Worm (Caenorhabditis elegans) whole organism, L1 larva: ENCODE data around the gene sru-4.

ENCODE experiments used
- C16A3.4 ChIP-seq: fragments of 150-350 bp; optimal IDR thresholded peaks from 2 replicates; lab custom pipeline; 2014; ENCODE audit warnings: missing biosample characterization, missing genetic modification characterization
- alr-1 ChIP-seq: fragments of 200-800 bp; sonication (Bioruptor generic); optimal IDR thresholded peaks from 2 replicates; lab custom pipeline; 2018; ENCODE audit warnings: borderline replicate concordance, mild to moderate bottlenecking, missing genetic modification characterization, missing compliant biosample characterization
- aly-2 ChIP-seq: fragments of 150-350 bp; optimal IDR thresholded peaks from 2 replicates; lab custom pipeline; 2014; ENCODE audit warnings: missing biosample characterization, missing genetic modification characterization
- blmp-1 ChIP-seq: fragments of 150-350 bp; optimal IDR thresholded peaks from 2 replicates; lab custom pipeline; 2014; ENCODE audit warnings: missing biosample characterization, missing genetic modification characterization
- ceh-8 ChIP-seq: fragments of 200-800 bp; sonication (Bioruptor generic); optimal IDR thresholded peaks from 2 replicates; lab custom pipeline; 2018; ENCODE audit warnings: mild to moderate bottlenecking, missing genetic modification characterization, moderate library complexity, missing compliant biosample characterization
- ceh-88 ChIP-seq: fragments of 200-800 bp; sonication (Bioruptor generic); IDR thresholded peaks from 2 replicates; pipeline ENCODE4 v1.3.6; 2022; ENCODE audit warnings: missing genetic modification characterization, missing compliant biosample characterization
- ceh-90 ChIP-seq: sonication (generic microtip); optimal IDR thresholded peaks from 2 replicates; lab custom pipeline; 2016; ENCODE audit warnings: missing genetic modification characterization, missing compliant biosample characterization
- ces-1 ChIP-seq: fragments of 150-350 bp; optimal IDR thresholded peaks from 2 replicates; lab custom pipeline; 2014; ENCODE audit warnings: missing biosample characterization, missing genetic modification reagents, missing genetic modification characterization
- dpl-1 ChIP-seq, 3 experiments: fragments of 150-350 bp in 2 of 3; sonication (generic microtip) in 1 of 3; optimal IDR thresholded peaks; 2 replicates each; lab custom pipeline; 2014 to 2017; ENCODE audit warnings: missing biosample characterization in 3 of 3, missing genetic modification characterization in 3 of 3, missing genetic modification reagents in 3 of 3
- dsc-1 ChIP-seq: sonication (generic microtip); optimal IDR thresholded peaks from 2 replicates; lab custom pipeline; 2016; ENCODE audit warnings: mild to moderate bottlenecking, missing genetic modification characterization, missing compliant biosample characterization
- efl-1 ChIP-seq, 4 experiments: fragments of 150-350 bp; optimal IDR thresholded peaks in 3 of 4; peaks in 1 of 4; 1 replicate in 1 of 4; 2 replicates in 3 of 4; lab custom pipeline; 2014; ENCODE audit warnings: missing biosample characterization in 2 of 4, missing genetic modification characterization in 2 of 4, missing genetic modification reagents in 2 of 4
- efl-3 ChIP-seq: fragments of 200-800 bp; sonication (Bioruptor generic); optimal IDR thresholded peaks from 2 replicates; lab custom pipeline; 2018; ENCODE audit warnings: mild to moderate bottlenecking, missing genetic modification characterization, missing compliant biosample characterization
- egl-13 ChIP-seq: sonication (generic microtip); optimal IDR thresholded peaks from 2 replicates; lab custom pipeline; 2016; ENCODE audit warnings: missing genotype, missing genetic modification reagents, missing genetic modification characterization, missing compliant biosample characterization
- elt-2 ChIP-seq: sonication (generic microtip); optimal IDR thresholded peaks from 2 replicates; lab custom pipeline; 2016; ENCODE audit warnings: missing genetic modification characterization, mild to moderate bottlenecking, inconsistent platforms, missing compliant biosample characterization, missing genetic modification reagents
- elt-3 ChIP-seq, 6 experiments: fragments of 150-350 bp in 1 of 6; sonication (generic microtip); optimal IDR thresholded peaks; 2 replicates each; lab custom pipeline; 2017 to 2018; ENCODE audit warnings: missing biosample characterization in 6 of 6, missing genetic modification characterization in 6 of 6, inconsistent platforms in 1 of 6
- fkh-10 ChIP-seq: sonication (generic microtip); optimal IDR thresholded peaks from 2 replicates; lab custom pipeline; 2017; ENCODE audit warnings: missing biosample characterization, missing genetic modification reagents, missing genetic modification characterization
- fkh-8 ChIP-seq: sonication (generic microtip); optimal IDR thresholded peaks from 2 replicates; lab custom pipeline; 2016; ENCODE audit warnings: mild to moderate bottlenecking, missing genetic modification characterization, missing compliant biosample characterization
- grh-1 ChIP-seq: fragments of 200-800 bp; sonication (Bioruptor generic); IDR thresholded peaks from 2 replicates; pipeline ENCODE4 v1.3.6; 2022; ENCODE audit warnings: missing genetic modification reagents, missing genetic modification characterization, missing compliant biosample characterization
- jun-1 ChIP-seq: fragments of 150-350 bp; optimal IDR thresholded peaks from 2 replicates; lab custom pipeline; 2014; ENCODE audit warnings: missing biosample characterization, missing genetic modification reagents, missing genetic modification characterization
- lin-14 ChIP-seq: fragments of 200-800 bp; sonication (Bioruptor generic); optimal IDR thresholded peaks from 2 replicates; lab custom pipeline; 2018; ENCODE audit warnings: mild to moderate bottlenecking, missing genetic modification characterization, moderate library complexity, missing compliant biosample characterization
- lin-15B ChIP-seq: fragments of 150-350 bp; sonication (generic microtip); optimal IDR thresholded peaks from 3 replicates; lab custom pipeline; 2014; ENCODE audit warnings: missing biosample characterization, missing genetic modification characterization
- lin-35 ChIP-seq, 2 experiments: fragments of 150-350 bp; optimal IDR thresholded peaks; 2 replicates each; lab custom pipeline; 2014; ENCODE audit warnings: missing biosample characterization in 2 of 2, missing genetic modification characterization in 2 of 2, missing genetic modification reagents in 2 of 2
- lin-39 ChIP-seq: fragments of 150-350 bp; optimal IDR thresholded peaks from 2 replicates; lab custom pipeline; 2014; ENCODE audit warnings: missing biosample characterization, missing genetic modification reagents, missing genetic modification characterization
- lir-3 ChIP-seq: sonication (generic microtip); optimal IDR thresholded peaks from 2 replicates; lab custom pipeline; 2016; ENCODE audit warnings: mild to moderate bottlenecking, missing genetic modification characterization, moderate library complexity, missing compliant biosample characterization; ENCODE audit not compliant: poor library complexity
- lsy-2 ChIP-seq, 2 experiments: fragments of 150-350 bp; optimal IDR thresholded peaks; 2 replicates each; lab custom pipeline; 2014; ENCODE audit warnings: missing biosample characterization in 2 of 2, missing genetic modification characterization in 2 of 2
- mab-9 ChIP-seq: fragments of 200-800 bp; sonication (Bioruptor generic); IDR thresholded peaks from 2 replicates; pipeline ENCODE4 v1.3.6; 2022; ENCODE audit warnings: missing genetic modification reagents, missing genetic modification characterization, missing compliant biosample characterization
- mef-2 ChIP-seq: fragments of 150-350 bp; optimal IDR thresholded peaks from 2 replicates; lab custom pipeline; 2014; ENCODE audit warnings: missing biosample characterization, missing genetic modification characterization
- mep-1 ChIP-seq: fragments of 150-350 bp; optimal IDR thresholded peaks from 2 replicates; lab custom pipeline; 2014; ENCODE audit warnings: missing biosample characterization, missing genetic modification characterization
- nhr-19 ChIP-seq: fragments of 200-800 bp; sonication (Bioruptor generic); conservative IDR thresholded peaks from 2 replicates; pipeline ENCODE4 v1.3.6; 2022; ENCODE audit warnings: missing genetic modification characterization, missing compliant biosample characterization
- nhr-20 ChIP-seq: sonication (generic microtip); optimal IDR thresholded peaks from 2 replicates; lab custom pipeline; 2016; ENCODE audit warnings: mild to moderate bottlenecking, missing genetic modification characterization, missing compliant biosample characterization
- nhr-237 ChIP-seq: fragments of 150-350 bp; optimal IDR thresholded peaks from 2 replicates; lab custom pipeline; 2014; ENCODE audit warnings: missing biosample characterization, missing genetic modification characterization
- nhr-28 ChIP-seq: fragments of 150-350 bp; optimal IDR thresholded peaks from 2 replicates; lab custom pipeline; 2014; ENCODE audit warnings: missing biosample characterization, missing genetic modification characterization
- nhr-71 ChIP-seq: sonication (generic microtip); optimal IDR thresholded peaks from 2 replicates; lab custom pipeline; 2016; ENCODE audit warnings: mild to moderate bottlenecking, missing genetic modification characterization, moderate library complexity, missing compliant biosample characterization
- nhr-76 ChIP-seq: sonication (generic microtip); optimal IDR thresholded peaks from 2 replicates; lab custom pipeline; 2017; ENCODE audit warnings: missing biosample characterization, missing genetic modification characterization
- nhr-85 ChIP-seq: sonication (generic microtip); peaks from one replicate; lab custom pipeline; 2016; ENCODE audit warnings: missing genetic modification characterization, inconsistent platforms, missing compliant biosample characterization
- nhr-90 ChIP-seq: sonication (generic microtip); optimal IDR thresholded peaks from 2 replicates; lab custom pipeline; 2016; ENCODE audit warnings: mild to moderate bottlenecking, missing genetic modification characterization, missing compliant biosample characterization; ENCODE audit not compliant: poor library complexity
- pqm-1 ChIP-seq: sonication (generic microtip); optimal IDR thresholded peaks from 3 replicates; lab custom pipeline; 2017; ENCODE audit warnings: missing biosample characterization, missing genetic modification characterization
- skn-1 ChIP-seq: fragments of 150-350 bp; optimal IDR thresholded peaks from 2 replicates; lab custom pipeline; 2014; ENCODE audit warnings: missing biosample characterization, missing genetic modification characterization
- snu-23 ChIP-seq: sonication (generic microtip); optimal IDR thresholded peaks from 2 replicates; lab custom pipeline; 2016; ENCODE audit warnings: missing genetic modification characterization, missing compliant biosample characterization
- sup-37 ChIP-seq: fragments of 200-800 bp; sonication (Bioruptor generic); optimal IDR thresholded peaks from 2 replicates; lab custom pipeline; 2018; ENCODE audit warnings: mild to moderate bottlenecking, missing genetic modification characterization, missing compliant biosample characterization
- tbx-2 ChIP-seq: sonication (generic microtip); optimal IDR thresholded peaks from 2 replicates; lab custom pipeline; 2016; ENCODE audit warnings: missing genetic modification characterization, missing compliant biosample characterization
- unc-62 ChIP-seq: fragments of 150-350 bp; optimal IDR thresholded peaks from 2 replicates; lab custom pipeline; 2014; ENCODE audit warnings: missing biosample characterization, missing genetic modification reagents, missing genetic modification characterization
- unc-86 ChIP-seq: sonication (generic microtip); optimal IDR thresholded peaks from 2 replicates; lab custom pipeline; 2016; ENCODE audit warnings: missing genetic modification characterization, missing compliant biosample characterization
- vab-15 ChIP-seq: sonication (generic microtip); optimal IDR thresholded peaks from 2 replicates; lab custom pipeline; 2017; ENCODE audit warnings: missing genotype, mild to moderate bottlenecking, missing genetic modification characterization, missing compliant biosample characterization
- xbp-1 ChIP-seq: sonication (generic microtip); optimal IDR thresholded peaks from 2 replicates; lab custom pipeline; 2016; ENCODE audit warnings: missing genetic modification characterization, missing compliant biosample characterization
- ztf-4 ChIP-seq: fragments of 150-350 bp; optimal IDR thresholded peaks from 2 replicates; lab custom pipeline; 2014; ENCODE audit warnings: missing biosample characterization, missing genetic modification characterization

The sru-4 gene

ce11 chrIV:9513360-9513777 is 15.2 kb downstream of the sru-4 start (continued):
- TF ChIP-seq nhr-90 (tag; lab: Kevin White, UChicago) (peak; percentile 45), vab-15 (tag; lab: Kevin White, UChicago) (no peak), lin-39 (tag; lab: Kevin White, UChicago) (no peak), mab-9 (GFP tag; lab: Robert Waterston, UW) (no peak), ceh-90 (tag; lab: Kevin White, UChicago) (no peak), aly-2 (no peak), lin-35 (GFP tag; optimal IDR thresholded peaks at IDR 0.05; lab: Kevin White, UChicago) (peak; percentile 33 to 71), egl-13 (tag; lab: Kevin White, UChicago) (no peak), nhr-237 (tag; lab: Kevin White, UChicago) (no peak), mef-2 (tag; lab: Kevin White, UChicago) (no peak), mep-1 (tag; lab: Kevin White, UChicago) (peak; percentile 72), ces-1 (GFP tag; lab: Kevin White, UChicago) (no peak), dsc-1 (tag; lab: Kevin White, UChicago) (no peak), pqm-1 (tag; lab: Kevin White, UChicago) (no peak), snu-23 (GFP tag; lab: Kevin White, UChicago) (peak; percentile 57), ceh-8 (GFP tag; lab: Kevin White, UChicago) (no peak), unc-86 (tag; lab: Kevin White, UChicago) (no peak), lin-15B (tag; lab: Kevin White, UChicago) (no peak), lsy-2 (tag; optimal IDR thresholded peaks at IDR 0.05; lab: Kevin White, UChicago) (peak; percentile 48 to 63), alr-1 (tag; lab: Kevin White, UChicago) (no peak), nhr-76 (no peak), efl-1 (optimal IDR thresholded peaks at IDR 0.05; lab: Kevin White, UChicago) (peak; percentile 49 to 59), efl-1 (GFP tag; optimal IDR thresholded peaks at IDR 0.05 in 1 of 2; lab: Kevin White, UChicago) (peak; percentile 51 to 95), jun-1 (tag; lab: Kevin White, UChicago) (peak; percentile 35), sup-37 (GFP tag; lab: Kevin White, UChicago) (no peak), skn-1 (tag; lab: Kevin White, UChicago) (no peak), ztf-4 (tag; lab: Kevin White, UChicago) (peak; percentile 15), C16A3.4 (peak; percentile 41), lir-3 (tag; lab: Kevin White, UChicago) (peak; percentile 36), tbx-2 (tag; lab: Kevin White, UChicago) (peak; percentile 15), ceh-88 (no peak), xbp-1 (tag; lab: Kevin White, UChicago) (peak; percentile 34)

- peak; percentile 47 for TF ChIP-seq elt-2 (tag; lab: Kevin White, UChicago)
- TF ChIP-seq mef-2 (tag; lab: Kevin White, UChicago) = no peak
- peak; percentile 44 for TF ChIP-seq nhr-85 (tag; lab: Kevin White, UChicago)
- no peak for TF ChIP-seq fkh-8
- TF ChIP-seq nhr-71 (tag; lab: Kevin White, UChicago) = peak; percentile 11
- peak; percentile 54 for TF ChIP-seq skn-1 (tag; lab: Kevin White, UChicago)
These were observed 15.9 kb downstream of the sru-4 start for ce11 chrIV:9514132-9514531.

ce11 chrIV:9516831-9517230 is 18.6 kb downstream of the sru-4 start, which contains the start of gene C33A12.19:
Gene C33A12.19, plus strand, starts transcription at chrIV:9516999.
- TF ChIP-seq nhr-71 (tag; lab: Kevin White, UChicago) = peak; percentile 66
- peak in 1 of 2 experiments; percentile 50 for TF ChIP-seq lin-35 (GFP tag; optimal IDR thresholded peaks at IDR 0.05; lab: Kevin White, UChicago)
- TF ChIP-seq lin-14 = peak; percentile 68
- TF ChIP-seq lsy-2 (tag; optimal IDR thresholded peaks at IDR 0.05; lab: Kevin White, UChicago) = peak; percentile 20 to 70
- TF ChIP-seq tbx-2 (tag; lab: Kevin White, UChicago) = peak; percentile 28
- no peak for TF ChIP-seq unc-62 (GFP tag; lab: Kevin White, UChicago)
- TF ChIP-seq xbp-1 (tag; lab: Kevin White, UChicago) = no peak
- no peak for TF ChIP-seq efl-3
- peak; percentile 41 for TF ChIP-seq nhr-19 (GFP tag; lab: Robert Waterston, UW)
- TF ChIP-seq elt-3 (tag; optimal IDR thresholded peaks at IDR 0.05; lab: Kevin White, UChicago) = peak in 5 of 6 experiments; percentile 38 to 75 (median 62)
- peak; percentile 57 for TF ChIP-seq grh-1 (GFP tag; lab: Robert Waterston, UW)
- no peak for TF ChIP-seq efl-1 (optimal IDR thresholded peaks at IDR 0.05; lab: Kevin White, UChicago)
- peak in 1 of 2 experiments; percentile 90 for TF ChIP-seq efl-1 (GFP tag; optimal IDR thresholded peaks at IDR 0.05 in 1 of 2; lab: Kevin White, UChicago)
- no peak for TF ChIP-seq ceh-8 (GFP tag; lab: Kevin White, UChicago)
- peak; percentile 75 for TF ChIP-seq nhr-20 (tag; lab: Kevin White, UChicago)
- no peak for TF ChIP-seq ces-1 (GFP tag; lab: Kevin White, UChicago)
- TF ChIP-seq blmp-1 = peak; percentile 65
- TF ChIP-seq nhr-85 (tag; lab: Kevin White, UChicago) = peak; percentile 83
- peak; percentile 46 for TF ChIP-seq snu-23 (GFP tag; lab: Kevin White, UChicago)
- TF ChIP-seq elt-2 (tag; lab: Kevin White, UChicago) = peak; percentile 44
- TF ChIP-seq C16A3.4 = peak; percentile 3
- TF ChIP-seq fkh-10 = no peak
- peak; percentile 17 for TF ChIP-seq mep-1 (tag; lab: Kevin White, UChicago)
- peak; percentile 49 for TF ChIP-seq nhr-90 (tag; lab: Kevin White, UChicago)
- TF ChIP-seq nhr-28 (tag; lab: Kevin White, UChicago) = no peak
- no peak for TF ChIP-seq dpl-1 (GFP tag; optimal IDR thresholded peaks at IDR 0.05; lab: Kevin White, UChicago)
